Worm (Caenorhabditis elegans) whole organism, L3 larva: ENCODE measurements around the gene C44B7.5.
A peak's percentile ranks its signal among the peaks of the same experiment; 100 is the strongest.

Source experiments
- R02D3.7 ChIP-seq: fragments of 150-350 bp; optimal IDR thresholded peaks from 2 replicates; lab custom pipeline; 2014; ENCODE audit warnings: missing biosample characterization, missing genetic modification characterization
- ama-1 ChIP-seq: fragments of 150-350 bp; optimal IDR thresholded peaks from 2 replicates; lab custom pipeline; 2018
- ceh-16 ChIP-seq: sonication (generic microtip); optimal IDR thresholded peaks from 2 replicates; lab custom pipeline; 2017; ENCODE audit warnings: missing biosample characterization, missing genetic modification characterization
- ceh-28 ChIP-seq: fragments of 150-350 bp; optimal IDR thresholded peaks from 2 replicates; lab custom pipeline; 2014; ENCODE audit warnings: missing biosample characterization, missing genetic modification reagents, missing genetic modification characterization
- ceh-82 ChIP-seq: fragments of 150-350 bp; optimal IDR thresholded peaks from 2 replicates; lab custom pipeline; 2014; ENCODE audit warnings: missing biosample characterization, missing genetic modification characterization
- ceh-9 ChIP-seq: sonication (generic microtip); optimal IDR thresholded peaks from 2 replicates; lab custom pipeline; 2018; ENCODE audit warnings: missing biosample characterization, missing genetic modification characterization
- egl-27 ChIP-seq: sonication (generic microtip); optimal IDR thresholded peaks from 4 replicates; lab custom pipeline; 2017; ENCODE audit warnings: missing biosample characterization, missing genetic modification reagents, missing genetic modification characterization
- egl-5 ChIP-seq: fragments of 150-350 bp; optimal IDR thresholded peaks from 2 replicates; lab custom pipeline; 2017; ENCODE audit warnings: missing biosample characterization, missing genetic modification reagents, missing genetic modification characterization, inconsistent platforms
- elt-1 ChIP-seq: fragments of 150-350 bp; optimal IDR thresholded peaks from 2 replicates; lab custom pipeline; 2014; ENCODE audit warnings: missing biosample characterization, missing genetic modification characterization
- elt-2 ChIP-seq: sonication (generic microtip); optimal IDR thresholded peaks from 2 replicates; lab custom pipeline; 2016; ENCODE audit warnings: missing genetic modification reagents, mild to moderate bottlenecking, missing genetic modification characterization, missing compliant biosample characterization
- elt-3 ChIP-seq, 3 experiments: fragments of 150-350 bp in 1 of 3; sonication (generic microtip) in 2 of 3; optimal IDR thresholded peaks; 2 replicates in 2 of 3; 4 replicates in 1 of 3; lab custom pipeline; 2014 to 2017; ENCODE audit warnings: missing biosample characterization in 3 of 3, missing genetic modification characterization in 3 of 3
- eor-1 ChIP-seq, 2 experiments: fragments of 150-350 bp; optimal IDR thresholded peaks; 2 replicates each; lab custom pipeline; 2014 to 2018; ENCODE audit warnings: missing biosample characterization in 2 of 2, missing genetic modification characterization in 2 of 2
- fkh-10 ChIP-seq: sonication (generic microtip); optimal IDR thresholded peaks from 2 replicates; lab custom pipeline; 2017; ENCODE audit warnings: missing biosample characterization, missing genetic modification reagents, missing genetic modification characterization
- hmg-11 ChIP-seq: sonication (generic microtip); optimal IDR thresholded peaks from 2 replicates; lab custom pipeline; 2016; ENCODE audit warnings: missing genetic modification characterization, missing compliant biosample characterization
- jun-1 ChIP-seq: fragments of 150-350 bp; optimal IDR thresholded peaks from 2 replicates; lab custom pipeline; 2014; ENCODE audit warnings: missing biosample characterization, missing genetic modification reagents, missing genetic modification characterization
- lin-15B ChIP-seq: fragments of 150-350 bp; optimal IDR thresholded peaks from 2 replicates; lab custom pipeline; 2014; ENCODE audit warnings: missing biosample characterization, missing genetic modification characterization
- lin-39 ChIP-seq: fragments of 150-350 bp; optimal IDR thresholded peaks from 2 replicates; lab custom pipeline; 2018; ENCODE audit warnings: missing biosample characterization, missing genetic modification reagents, missing genetic modification characterization
- mdl-1 ChIP-seq: fragments of 150-350 bp; optimal IDR thresholded peaks from 2 replicates; lab custom pipeline; 2014; ENCODE audit warnings: missing biosample characterization, missing genetic modification characterization
- nfya-1 ChIP-seq: sonication (generic microtip); optimal IDR thresholded peaks from 2 replicates; lab custom pipeline; 2017; ENCODE audit warnings: missing genetic modification characterization, mild to moderate bottlenecking, missing compliant biosample characterization, antibody characterized with exemption, moderate library complexity; ENCODE audit not compliant: insufficient read depth
- nhr-11 ChIP-seq: fragments of 150-350 bp; optimal IDR thresholded peaks from 2 replicates; lab custom pipeline; 2014; ENCODE audit warnings: missing biosample characterization, missing genetic modification characterization
- nhr-23 ChIP-seq: fragments of 150-350 bp; optimal IDR thresholded peaks from 2 replicates; lab custom pipeline; 2014; ENCODE audit warnings: missing biosample characterization, missing genetic modification reagents, missing genetic modification characterization
- nhr-25 ChIP-seq: sonication (generic microtip); optimal IDR thresholded peaks from 2 replicates; lab custom pipeline; 2017; ENCODE audit warnings: missing biosample characterization, missing genetic modification characterization
- nhr-67 ChIP-seq: fragments of 150-350 bp; optimal IDR thresholded peaks from 2 replicates; lab custom pipeline; 2014; ENCODE audit warnings: missing biosample characterization, missing genetic modification characterization
- nhr-76 ChIP-seq: fragments of 150-350 bp; sonication (generic microtip); optimal IDR thresholded peaks from 5 replicates; lab custom pipeline; 2014; ENCODE audit warnings: missing biosample characterization, missing genetic modification characterization
- nhr-77 ChIP-seq: fragments of 150-350 bp; optimal IDR thresholded peaks from 2 replicates; lab custom pipeline; 2014; ENCODE audit warnings: missing biosample characterization, missing genetic modification characterization
- pha-4 ChIP-seq: fragments of 150-350 bp; optimal IDR thresholded peaks from 2 replicates; lab custom pipeline; 2014; ENCODE audit warnings: missing biosample characterization, missing genetic modification reagents, missing genetic modification characterization
- pqm-1 ChIP-seq: fragments of 150-350 bp; optimal IDR thresholded peaks from 2 replicates; lab custom pipeline; 2017; ENCODE audit warnings: missing biosample characterization, missing genetic modification characterization, inconsistent platforms
- sea-2 ChIP-seq: fragments of 150-350 bp; sonication (generic microtip); optimal IDR thresholded peaks from 4 replicates; lab custom pipeline; 2014; ENCODE audit warnings: missing biosample characterization, missing genetic modification reagents, missing genetic modification characterization
- snpc-4 ChIP-seq: fragments of 150-350 bp; optimal IDR thresholded peaks from 2 replicates; lab custom pipeline; 2014; ENCODE audit warnings: missing biosample characterization, missing genetic modification characterization
- unc-39 ChIP-seq: sonication (generic microtip); optimal IDR thresholded peaks from 4 replicates; lab custom pipeline; 2017; ENCODE audit warnings: missing biosample characterization, missing genetic modification characterization
- unc-62 ChIP-seq: fragments of 150-350 bp; sonication (generic microtip); optimal IDR thresholded peaks from 4 replicates; lab custom pipeline; 2014; ENCODE audit warnings: missing biosample characterization, missing genetic modification reagents, missing genetic modification characterization
- zag-1 ChIP-seq: fragments of 150-350 bp; optimal IDR thresholded peaks from 2 replicates; lab custom pipeline; 2014; ENCODE audit warnings: missing biosample characterization, missing genetic modification characterization
- ztf-4 ChIP-seq: fragments of 150-350 bp; optimal IDR thresholded peaks from 2 replicates; lab custom pipeline; 2014; ENCODE audit warnings: missing biosample characterization, missing genetic modification characterization

C44B7.5 gene

DNA sequence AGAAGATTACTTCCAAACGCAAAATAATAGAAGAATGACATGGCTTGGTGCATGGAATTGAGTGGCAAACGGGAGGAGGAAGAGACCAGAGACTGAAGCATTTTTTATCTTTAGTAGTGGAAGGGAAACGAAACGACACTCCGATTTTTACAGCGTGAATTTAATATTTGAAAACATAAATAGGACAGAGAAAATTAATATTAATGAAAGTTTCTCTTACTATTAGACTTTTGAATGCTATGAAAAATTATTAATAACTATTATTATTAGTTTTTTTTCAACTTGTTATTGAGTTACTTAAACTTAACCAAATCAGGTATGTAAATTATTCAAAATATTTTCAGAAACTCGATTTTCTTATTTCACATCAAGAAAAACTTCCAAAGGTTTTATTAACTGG lies 7.7 kb upstream of the C44B7.5 start, which contains the start of gene C44B7.7:
C44B7.7 (minus strand) TSS at position 101 of the 400 bp plus-strand sequence.
- TF ChIP-seq lin-39 (tag; lab: Kevin White, UChicago): no peak
- TF ChIP-seq ceh-82 (tag; lab: Kevin White, UChicago): no peak
- no peak for TF ChIP-seq nhr-67
- no peak for TF ChIP-seq nhr-76 (tag; lab: Kevin White, UChicago)
- no peak for TF ChIP-seq ceh-28 (tag; lab: Kevin White, UChicago)
- TF ChIP-seq unc-39: no peak
- TF ChIP-seq ceh-9: no peak
- TF ChIP-seq mdl-1 (tag; lab: Kevin White, UChicago): no peak
- no peak for TF ChIP-seq unc-62
- no peak for TF ChIP-seq nhr-11
- no peak for TF ChIP-seq sea-2 (GFP tag; lab: Kevin White, UChicago)
- no peak for TF ChIP-seq elt-1
- TF ChIP-seq, all 47 proteins: peak for 0

DNA sequence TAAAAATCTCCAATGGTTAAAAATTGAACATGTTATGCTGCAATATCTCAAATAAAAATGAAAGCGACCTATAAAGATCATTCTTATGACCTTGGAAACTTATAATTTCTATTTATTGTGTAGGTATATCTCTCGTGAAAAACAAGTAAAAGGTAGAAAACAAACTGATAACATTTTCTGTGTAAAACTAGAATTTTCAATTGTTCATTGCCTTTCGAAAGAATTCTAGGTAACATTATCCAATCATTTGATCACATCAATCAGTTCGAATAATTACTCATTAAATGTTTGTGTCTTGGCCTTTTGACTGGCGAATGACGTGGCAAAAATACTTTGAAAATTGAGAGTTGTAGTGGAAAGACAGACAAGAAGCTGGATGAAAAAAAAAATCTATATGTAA lies 5.5 kb upstream of the C44B7.5 start:
- TF ChIP-seq pqm-1 (tag; lab: Kevin White, UChicago): no peak
- TF ChIP-seq egl-27 (tag; lab: Kevin White, UChicago): no peak

DNA sequence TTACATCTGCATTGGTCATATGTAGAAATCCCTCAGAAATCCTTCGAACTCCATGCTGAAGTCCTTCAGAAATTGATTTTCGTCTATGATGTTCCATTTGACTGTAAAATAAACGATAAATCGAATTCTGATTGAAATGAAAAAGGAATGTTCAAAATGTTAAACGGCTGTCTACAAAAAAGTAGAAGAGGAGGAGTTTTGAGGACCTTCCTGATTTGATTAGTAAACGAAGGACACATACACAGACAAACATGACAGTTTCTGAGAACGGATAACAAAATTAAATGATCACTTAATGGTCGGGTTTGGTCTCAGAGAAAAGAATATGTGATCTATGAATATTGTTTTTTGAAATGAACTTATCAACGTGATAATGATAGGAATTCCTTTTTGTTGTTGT lies 4.6 kb upstream of the C44B7.5 start, which contains the start of gene slc-36.5:
slc-36.5 (minus strand) TSS at position 101 of the 400 bp plus-strand sequence.
- TF ChIP-seq hmg-11 (tag; lab: Kevin White, UChicago) (no peak), R02D3.7 (tag; lab: Kevin White, UChicago) (no peak), ceh-16 (tag; lab: Kevin White, UChicago) (no peak), ama-1 (no peak), lin-15B (tag; lab: Kevin White, UChicago) (no peak), nhr-77 (tag; lab: Kevin White, UChicago) (no peak), ceh-82 (tag; lab: Kevin White, UChicago) (no peak)

DNA sequence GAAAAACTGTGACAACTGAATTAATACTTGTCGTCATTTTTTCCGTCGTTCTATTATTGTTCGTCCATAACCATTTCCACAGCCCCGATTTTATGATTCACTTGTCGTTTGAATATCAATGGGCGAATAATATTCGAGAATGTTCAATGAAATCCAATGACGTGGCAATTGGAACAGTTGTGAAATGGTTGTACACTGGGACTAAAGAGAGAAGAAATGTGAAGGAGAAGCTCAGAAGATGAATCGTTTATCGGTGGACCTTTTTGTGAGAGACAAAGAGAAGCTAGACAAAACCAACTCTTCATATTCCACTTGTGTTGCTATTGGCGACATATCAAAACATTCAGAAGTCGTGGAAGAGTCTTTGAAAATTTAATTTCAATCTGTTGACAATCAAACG lies 1.6 kb downstream of the C44B7.5 start, which contains the start of gene clhm-1:
clhm-1 (minus strand) TSS at position 207 of the 400 bp plus-strand sequence.
- TF ChIP-seq nfya-1 (tag; lab: Kevin White, UChicago): peak; percentile 17
- no peak for TF ChIP-seq jun-1 (tag; lab: Kevin White, UChicago)

DNA sequence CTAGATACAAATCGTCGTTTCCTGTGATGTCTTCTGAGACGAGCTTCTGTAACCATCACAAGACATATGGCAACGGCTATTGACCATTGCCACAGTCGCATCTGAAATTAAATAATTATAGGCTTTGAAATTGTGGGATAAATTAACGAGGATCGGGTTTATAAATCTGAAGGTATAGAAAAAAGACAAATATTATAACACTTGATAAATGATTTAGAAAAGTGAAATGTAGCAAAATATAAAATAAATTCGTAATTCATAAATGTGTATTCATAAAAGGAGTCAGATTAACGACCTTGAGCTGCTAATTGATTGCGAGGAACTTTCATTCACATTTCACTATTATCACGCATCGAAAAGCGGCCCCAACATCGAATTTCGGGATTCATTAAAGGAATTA lies 8.7 kb downstream of the C44B7.5 start, which contains the start of gene aff-1:
aff-1 (minus strand) TSS at position 101 of the 400 bp plus-strand sequence.
- no peak for TF ChIP-seq eor-1 (tag; optimal IDR thresholded peaks at IDR 0.05; lab: Kevin White, UChicago)
- no peak for TF ChIP-seq nhr-23
- TF ChIP-seq nhr-25 (tag; lab: Kevin White, UChicago): no peak

DNA sequence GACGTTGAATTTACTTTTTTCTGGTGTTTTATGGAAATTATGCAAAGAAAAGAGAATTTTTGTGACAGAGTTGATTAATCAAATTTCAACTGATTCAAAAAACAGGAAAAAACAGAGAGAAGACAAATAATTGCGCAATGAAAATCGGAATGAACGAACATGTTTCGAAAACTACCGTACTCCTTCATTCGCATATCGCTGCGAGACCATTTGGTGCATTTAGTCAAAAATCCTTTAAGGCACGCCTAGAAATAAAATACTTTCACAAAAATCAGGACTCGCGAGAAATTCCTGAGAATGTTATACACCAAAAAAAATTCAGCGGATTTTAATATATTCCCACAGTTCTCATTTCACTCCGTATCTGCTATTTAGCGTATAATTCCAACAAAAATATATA lies 12.3 kb downstream of the C44B7.5 start:
- TF ChIP-seq ceh-9 (no peak), fkh-10 (no peak), eor-1 (tag; optimal IDR thresholded peaks at IDR 0.05; lab: Kevin White, UChicago) (no peak), unc-62 (no peak), egl-5 (tag; lab: Kevin White, UChicago) (no peak), elt-3 (tag; optimal IDR thresholded peaks at IDR 0.05; lab: Kevin White, UChicago) (no peak), nhr-67 (no peak)
- TF ChIP-seq, all 47 proteins: peak for 0

DNA sequence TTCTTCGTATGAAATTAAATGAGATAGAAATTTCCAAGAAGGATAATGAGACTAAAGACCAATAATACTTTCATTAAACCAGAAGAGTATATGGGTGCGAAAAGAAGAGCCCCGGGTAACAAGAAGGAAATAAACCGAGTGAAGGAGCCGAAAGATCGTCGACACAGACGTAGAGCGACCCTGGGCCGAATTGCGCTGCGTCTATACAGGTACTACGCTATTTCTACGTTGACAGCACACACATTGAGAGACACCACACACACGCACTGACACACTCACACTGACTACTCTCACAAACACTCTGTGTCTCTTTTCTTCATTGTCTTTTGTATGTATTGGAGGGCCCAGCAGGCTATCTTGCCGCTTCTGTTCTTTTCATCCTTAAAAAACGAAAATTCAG lies 13.6 kb downstream of the C44B7.5 start:
- TF ChIP-seq zag-1 (tag; lab: Kevin White, UChicago): no peak
- peak; percentile 32 for TF ChIP-seq elt-2 (tag; lab: Kevin White, UChicago)
- TF ChIP-seq nhr-76 (tag; lab: Kevin White, UChicago): no peak
- peak; percentile 10 for TF ChIP-seq unc-62
- peak; percentile 53 for TF ChIP-seq snpc-4 (tag; lab: Kevin White, UChicago)
- peak; percentile 8 for TF ChIP-seq lin-15B (tag; lab: Kevin White, UChicago)
- TF ChIP-seq hmg-11 (tag; lab: Kevin White, UChicago): peak; percentile 83
- TF ChIP-seq nfya-1 (tag; lab: Kevin White, UChicago): peak; percentile 43
- TF ChIP-seq egl-5 (tag; lab: Kevin White, UChicago): peak; percentile 73
- no peak for TF ChIP-seq ztf-4
- peak; percentile 17 for TF ChIP-seq lin-39 (tag; lab: Kevin White, UChicago)
- TF ChIP-seq egl-27 (tag; lab: Kevin White, UChicago): no peak
- peak; percentile 66 for TF ChIP-seq pha-4
